Fruit fly (Drosophila melanogaster): ENCODE data around the gene Nuf2.
A peak's percentile ranks its signal among the peaks of the same experiment; 100 is the strongest.

Nuf2 gene

DNA sequence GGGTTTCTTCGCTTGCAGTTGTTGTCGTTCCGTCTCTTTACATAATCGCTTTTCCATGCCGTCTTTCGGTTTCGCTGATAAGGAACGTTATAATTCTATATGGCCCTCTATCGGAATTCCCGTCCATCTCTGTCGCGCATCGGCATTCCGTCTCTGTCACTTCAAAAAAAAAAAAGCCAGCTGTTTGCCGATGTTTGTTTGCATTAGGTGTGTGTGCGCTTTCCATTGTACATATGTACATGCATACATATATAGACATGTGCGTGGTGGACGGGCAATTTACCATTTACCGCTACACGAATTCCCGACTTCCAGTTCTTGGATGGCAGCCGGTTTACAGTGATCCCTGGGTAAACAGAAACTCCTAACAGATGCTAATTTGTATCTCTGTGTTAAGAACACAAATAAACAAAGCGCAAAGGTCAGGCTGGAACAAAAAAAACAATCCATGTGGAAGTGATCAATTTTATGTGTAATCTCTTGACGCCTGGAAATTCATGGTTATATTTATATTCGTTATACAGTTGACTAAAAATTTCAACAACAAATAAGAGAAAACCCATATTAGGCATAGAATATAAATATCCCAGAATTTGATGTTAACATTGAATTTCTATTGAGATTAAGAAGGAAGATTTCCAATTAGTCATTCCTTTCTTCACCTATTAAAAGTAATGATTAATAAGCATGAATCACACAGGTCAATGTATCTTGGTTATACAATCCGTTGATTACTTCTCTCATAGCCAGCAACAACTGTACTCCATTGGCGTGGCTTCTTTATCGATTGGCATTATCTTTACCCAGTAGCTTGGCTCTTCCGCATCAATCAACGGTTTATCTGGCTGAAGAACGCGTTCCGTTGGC is 22.4 kb downstream of the Nuf2 start (continued):
- TF ChIP-seq bsh (GFP tag; optimal IDR thresholded peaks at IDR 0.05) (peak in 1 of 2 experiments; percentile 76), Oaz (GFP tag; IDR thresholded peaks at IDR 0.05) (no peak), fd96Cb (tag; optimal IDR thresholded peaks at IDR 0.05) (no peak), CG13296 (GFP tag; optimal IDR thresholded peaks at IDR 0.05) (no peak), CG32772 (GFP tag; IDR thresholded peaks at IDR 0.05) (peak; percentile 78), Ets97D (GFP tag; optimal IDR thresholded peaks at IDR 0.05) (no peak), CG9727 (GFP tag; optimal IDR thresholded peaks at IDR 0.05) (peak; percentile 13), CG3281 (GFP tag; optimal IDR thresholded peaks at IDR 0.05) (peak; percentile 33), CG12299 (tag; optimal IDR thresholded peaks at IDR 0.05) (peak; percentile 41), CG13775 (GFP tag; optimal IDR thresholded peaks at IDR 0.05) (peak; percentile 6), wdn (GFP tag; IDR thresholded peaks at IDR 0.05) (no peak), CG7786 (GFP tag; optimal IDR thresholded peaks at IDR 0.05) (no peak), Stat92E (GFP tag; optimal IDR thresholded peaks at IDR 0.05) (no peak), Opbp (GFP tag; IDR thresholded peaks at IDR 0.05; ENCODE audit: partially characterized antibody) (no peak), HmgD (GFP tag; optimal IDR thresholded peaks at IDR 0.05) (no peak), pfk (GFP tag; optimal IDR thresholded peaks at IDR 0.05) (no peak), CG30403 (GFP tag; optimal IDR thresholded peaks at IDR 0.05) (peak; percentile 28), CG17829 (tag; optimal IDR thresholded peaks at IDR 0.05) (peak; percentile 6), CG2712 (tag; optimal IDR thresholded peaks at IDR 0.05) (no peak), CG16863 (GFP tag; optimal IDR thresholded peaks at IDR 0.05) (peak; percentile 46), danr (GFP tag; IDR thresholded peaks at IDR 0.05) (no peak), z (GFP tag; IDR thresholded peaks at IDR 0.05) (peak; percentile 65), CG9215 (GFP tag; IDR thresholded peaks at IDR 0.05) (no peak), zen2 (GFP tag; IDR thresholded peaks at IDR 0.05; ENCODE audit: partially characterized antibody) (no peak), gfzf (GFP tag; optimal IDR thresholded peaks at IDR 0.05) (no peak), CG7987 (GFP tag; optimal IDR thresholded peaks at IDR 0.05) (peak; percentile 13), hb (GFP tag; IDR thresholded peaks at IDR 0.05; ENCODE audit: partially characterized antibody) (no peak), CG2678 (tag; optimal IDR thresholded peaks at IDR 0.05) (peak; percentile 45), crp (GFP tag; optimal IDR thresholded peaks at IDR 0.05) (peak in 1 of 2 experiments; percentile 25), CG3163 (GFP tag; optimal IDR thresholded peaks at IDR 0.05) (peak; percentile 20), Neu2 (GFP tag; optimal IDR thresholded peaks at IDR 0.05; ENCODE audit: borderline replicate concordance) (no peak), trem (tag; optimal IDR thresholded peaks at IDR 0.05) (no peak), CG17361 (GFP tag; IDR thresholded peaks at IDR 0.05) (0 out of 3 replicates have a peak, but pooled peaks have one; percentile 38), CG9437 (GFP tag; optimal IDR thresholded peaks at IDR 0.05) (no peak), CG31224 (GFP tag; IDR thresholded peaks at IDR 0.05) (no peak), disco-r (GFP tag; optimal IDR thresholded peaks at IDR 0.05) (no peak), CG4854 (GFP tag; optimal IDR thresholded peaks at IDR 0.05) (no peak), Abd-B (GFP tag; optimal IDR thresholded peaks at IDR 0.05) (no peak), CG2116 (GFP tag; optimal IDR thresholded peaks at IDR 0.05) (peak; percentile 8), btn (GFP tag; optimal IDR thresholded peaks at IDR 0.05) (no peak), peb (GFP tag; IDR thresholded peaks at IDR 0.05) (no peak), ap (GFP tag; IDR thresholded peaks at IDR 0.05) (no peak), CG3065 (GFP tag; optimal IDR thresholded peaks at IDR 0.05) (no peak), Hey (tag; optimal IDR thresholded peaks at IDR 0.05) (peak; percentile 30), hkb (optimal IDR thresholded peaks at IDR 0.05) (no peak), hkb (GFP tag; IDR thresholded peaks at IDR 0.05) (peak; percentile 52; the same call in 1 of the 2 replicates), her (GFP tag; optimal IDR thresholded peaks at IDR 0.05) (peak; percentile 33), CG15514 (GFP tag; optimal IDR thresholded peaks at IDR 0.05) (peak; percentile 11)

Data from whole organism, embryonic.